Fruit fly (Drosophila melanogaster) whole organism, embryonic: ENCODE data around the gene inaF-B.
A peak's percentile ranks its signal among the peaks of the same experiment; 100 is the strongest.

Experiments used
- Aef1 ChIP-seq: fragments of 200-800 bp; sonication (Bioruptor generic); IDR thresholded peaks from 3 replicates; pipeline ENCODE4 v1.3.6; 2022; ENCODE audit warnings: missing biosample characterization, missing genetic modification characterization
- Bdp1 ChIP-seq: fragments of 200-800 bp; sonication (Bioruptor generic); optimal IDR thresholded peaks from 3 replicates; lab custom pipeline; 2016; ENCODE audit warnings: missing biosample characterization, missing genetic modification characterization
- Bgb ChIP-seq: fragments of 200-800 bp; sonication (Bioruptor generic); IDR thresholded peaks from 2 replicates; pipeline ENCODE4 v1.3.6; 2022; ENCODE audit warnings: missing biosample characterization, missing genetic modification characterization; ENCODE audit not compliant: partially characterized antibody
- CG14441 ChIP-seq: fragments of 200-800 bp; sonication (Bioruptor generic); IDR thresholded peaks from 2 replicates; pipeline ENCODE4 v1.3.6; 2022; ENCODE audit warnings: missing biosample characterization, missing genetic modification characterization
- CG15011 ChIP-seq: fragments of 200-800 bp; sonication (Bioruptor generic); optimal IDR thresholded peaks from 3 replicates; lab custom pipeline; 2018; ENCODE audit warnings: missing biosample characterization, mild to moderate bottlenecking, missing genetic modification characterization
- CG15514 ChIP-seq: fragments of 200-800 bp; sonication (Bioruptor generic); optimal IDR thresholded peaks from 3 replicates; lab custom pipeline; 2017; ENCODE audit warnings: missing biosample characterization, missing genetic modification characterization, mild to moderate bottlenecking, moderate library complexity, missing genetic modification reagents
- CG1647 ChIP-seq: fragments of 200-800 bp; sonication (Bioruptor generic); optimal IDR thresholded peaks from 3 replicates; lab custom pipeline; 2016; ENCODE audit warnings: missing biosample characterization, missing genetic modification characterization
- CG16779 ChIP-seq: fragments of 200-800 bp; sonication (Bioruptor generic); IDR thresholded peaks from 2 replicates; pipeline ENCODE4 v1.3.6; 2022; ENCODE audit warnings: missing biosample characterization, missing genetic modification characterization
- CG1792 ChIP-seq: fragments of 200-800 bp; sonication (Bioruptor generic); optimal IDR thresholded peaks from 2 replicates; lab custom pipeline; 2016; ENCODE audit warnings: missing biosample characterization, missing genetic modification characterization
- CG2712 ChIP-seq: fragments of 200-800 bp; optimal IDR thresholded peaks from 3 replicates; lab custom pipeline; 2019; ENCODE audit warnings: missing biosample characterization, mild to moderate bottlenecking, missing genetic modification characterization, moderate library complexity
- CG31224 ChIP-seq: fragments of 200-800 bp; sonication (Bioruptor generic); IDR thresholded peaks from 2 replicates; pipeline ENCODE4 v1.3.6; 2022; ENCODE audit warnings: missing biosample characterization, missing genetic modification characterization
- CG32767 ChIP-seq: fragments of 200-800 bp; sonication (Bioruptor generic); IDR thresholded peaks from 2 replicates; pipeline ENCODE4 v1.3.6; 2022; ENCODE audit warnings: missing biosample characterization, missing genetic modification characterization
- CG4282 ChIP-seq: fragments of 200-800 bp; sonication (Bioruptor generic); optimal IDR thresholded peaks from 2 replicates; lab custom pipeline; 2016; ENCODE audit warnings: missing biosample characterization, missing genetic modification characterization
- CG6254 ChIP-seq: fragments of 200-800 bp; sonication (Bioruptor generic); optimal IDR thresholded peaks from 3 replicates; lab custom pipeline; 2017; ENCODE audit warnings: mild to moderate bottlenecking, missing biosample characterization, missing genetic modification reagents, missing genetic modification characterization
- CG6765 ChIP-seq: fragments of 200-800 bp; sonication (Bioruptor generic); optimal IDR thresholded peaks from 3 replicates; lab custom pipeline; 2017; ENCODE audit warnings: missing biosample characterization, mild to moderate bottlenecking, missing genetic modification characterization
- CG6791 ChIP-seq: fragments of 200-800 bp; sonication (Bioruptor generic); IDR thresholded peaks from 3 replicates; pipeline ENCODE4 v1.3.6; 2022; ENCODE audit warnings: missing biosample characterization, missing genetic modification characterization; ENCODE audit not compliant: partially characterized antibody
- CG7786 ChIP-seq: fragments of 200-800 bp; sonication (Bioruptor generic); optimal IDR thresholded peaks from 2 replicates; lab custom pipeline; 2016; ENCODE audit warnings: missing biosample characterization, missing genetic modification characterization
- CG8089 ChIP-seq: fragments of 200-800 bp; sonication (Bioruptor generic); optimal IDR thresholded peaks from 3 replicates; lab custom pipeline; 2016; ENCODE audit warnings: missing biosample characterization, missing genetic modification characterization
- CG9797 ChIP-seq: fragments of 200-800 bp; sonication (Bioruptor generic); optimal IDR thresholded peaks from 3 replicates; lab custom pipeline; 2018; ENCODE audit warnings: missing biosample characterization, mild to moderate bottlenecking, missing genetic modification characterization
- Dip3 ChIP-seq: fragments of 200-800 bp; sonication (Bioruptor generic); optimal IDR thresholded peaks from 3 replicates; lab custom pipeline; 2016; ENCODE audit warnings: missing biosample characterization, missing genetic modification characterization
- Doc2 ChIP-seq: fragments of 200-800 bp; sonication (Bioruptor generic); IDR thresholded peaks from 2 replicates; pipeline ENCODE4 v1.3.6; 2022; ENCODE audit warnings: missing biosample characterization, missing genetic modification characterization
- Gsc ChIP-seq: fragments of 200-800 bp; sonication (Bioruptor generic); IDR thresholded peaks from 2 replicates; pipeline ENCODE4 v1.3.6; 2022; ENCODE audit warnings: missing biosample characterization, missing genetic modification characterization
- Gug ChIP-seq: fragments of 200-800 bp; sonication (Bioruptor generic); IDR thresholded peaks from 4 replicates; pipeline ENCODE4 v1.3.6; 2022; ENCODE audit warnings: missing biosample characterization, missing genetic modification characterization
- HLH54F ChIP-seq: fragments of 200-800 bp; sonication (Bioruptor generic); optimal IDR thresholded peaks from 3 replicates; lab custom pipeline; 2016; ENCODE audit warnings: missing biosample characterization, missing genetic modification characterization
- HLHmδ ChIP-seq: fragments of 200-800 bp; sonication (Bioruptor generic); optimal IDR thresholded peaks from 2 replicates; lab custom pipeline; 2018; ENCODE audit warnings: missing biosample characterization, mild to moderate bottlenecking, missing genetic modification characterization, moderate library complexity
- HmgD ChIP-seq: fragments of 200-800 bp; sonication (Bioruptor generic); optimal IDR thresholded peaks from 3 replicates; lab custom pipeline; 2016; ENCODE audit warnings: missing biosample characterization, missing genetic modification characterization
- Med ChIP-seq: fragments of 200-800 bp; sonication (Bioruptor generic); peaks from one replicate; lab custom pipeline; 2016; ENCODE audit warnings: missing biosample characterization, missing genetic modification characterization, mild to moderate bottlenecking, inconsistent platforms, moderate library complexity
- Neu2 ChIP-seq: fragments of 200-800 bp; sonication (Bioruptor generic); optimal IDR thresholded peaks from 3 replicates; lab custom pipeline; 2016; ENCODE audit warnings: missing biosample characterization, missing genetic modification characterization, borderline replicate concordance
- Oli ChIP-seq: fragments of 200-800 bp; sonication (Bioruptor generic); optimal IDR thresholded peaks from 2 replicates; lab custom pipeline; 2018; ENCODE audit warnings: missing biosample characterization, mild to moderate bottlenecking, missing genetic modification characterization, moderate library complexity
- Rfx ChIP-seq: fragments of 200-800 bp; sonication (Bioruptor generic); IDR thresholded peaks from 2 replicates; pipeline ENCODE4 v1.3.6; 2022; ENCODE audit warnings: missing biosample characterization, missing genetic modification characterization
- ase ChIP-seq: fragments of 200-800 bp; sonication (Bioruptor generic); IDR thresholded peaks from 3 replicates; pipeline ENCODE4 v1.3.6; 2022; ENCODE audit warnings: missing biosample characterization, missing genetic modification characterization
- ato ChIP-seq: fragments of 200-800 bp; sonication (Bioruptor generic); IDR thresholded peaks from 2 replicates; pipeline ENCODE4 v1.3.6; 2022; ENCODE audit warnings: missing biosample characterization, missing genetic modification characterization; ENCODE audit not compliant: partially characterized antibody
- bowl ChIP-seq: fragments of 200-800 bp; sonication (Bioruptor generic); IDR thresholded peaks from 2 replicates; pipeline ENCODE4 v1.3.6; 2022; ENCODE audit warnings: missing biosample characterization, missing genetic modification characterization
- cas ChIP-seq: fragments of 200-800 bp; sonication (Bioruptor generic); IDR thresholded peaks from 2 replicates; pipeline ENCODE4 v1.3.6; 2022; ENCODE audit warnings: missing biosample characterization, missing genetic modification characterization
- corto ChIP-seq: fragments of 200-800 bp; sonication (Bioruptor generic); optimal IDR thresholded peaks from 2 replicates; lab custom pipeline; 2016; ENCODE audit warnings: missing biosample characterization, mild to moderate bottlenecking, missing genetic modification characterization, moderate library complexity
- ewg ChIP-seq: fragments of 200-800 bp; sonication (Bioruptor generic); optimal IDR thresholded peaks from 3 replicates; lab custom pipeline; 2017; ENCODE audit warnings: mild to moderate bottlenecking, missing biosample characterization, missing genetic modification reagents, missing genetic modification characterization
- fru ChIP-seq: fragments of >200 bp; optimal IDR thresholded peaks from 2 replicates; lab custom pipeline; 2017
- grn ChIP-seq: fragments of 200-800 bp; sonication (Bioruptor generic); optimal IDR thresholded peaks from 3 replicates; lab custom pipeline; 2017; ENCODE audit warnings: missing biosample characterization, missing genetic modification characterization
- gsb-n ChIP-seq: fragments of 200-800 bp; sonication (Bioruptor generic); optimal IDR thresholded peaks from 3 replicates; lab custom pipeline; 2018; ENCODE audit warnings: missing biosample characterization, mild to moderate bottlenecking, missing genetic modification characterization
- gt ChIP-seq: fragments of 200-800 bp; sonication (Bioruptor generic); IDR thresholded peaks from 2 replicates; pipeline ENCODE4 v1.3.6; 2022; ENCODE audit warnings: missing biosample characterization, missing genetic modification characterization
- ken ChIP-seq: fragments of 200-800 bp; sonication (Bioruptor generic); IDR thresholded peaks from 3 replicates; pipeline ENCODE4 v1.3.6; 2022; ENCODE audit warnings: missing biosample characterization, missing genetic modification characterization
- knrl ChIP-seq: fragments of 200-800 bp; sonication (Bioruptor generic); IDR thresholded peaks from 3 replicates; pipeline ENCODE4 v1.3.6; 2022; ENCODE audit warnings: missing biosample characterization, missing genetic modification characterization; ENCODE audit not compliant: partially characterized antibody
- lov ChIP-seq, 2 experiments: fragments of 200-800 bp in 1 of 2; fragments of >200 bp in 1 of 2; sonication (Bioruptor generic) in 1 of 2; IDR thresholded peaks in 1 of 2; optimal IDR thresholded peaks in 1 of 2; 2 replicates in 1 of 2; 3 replicates in 1 of 2; pipeline versions ENCODE4 v1.3.6 to Lab custom; 2017 to 2022; ENCODE audit warnings: missing biosample characterization in 1 of 2, missing genetic modification characterization in 1 of 2
- luna ChIP-seq: fragments of 200-800 bp; sonication (Bioruptor generic); optimal IDR thresholded peaks from 2 replicates; lab custom pipeline; 2016; ENCODE audit warnings: missing biosample characterization, missing genetic modification characterization
- pfk ChIP-seq: fragments of 200-800 bp; sonication (Bioruptor generic); optimal IDR thresholded peaks from 2 replicates; lab custom pipeline; 2018; ENCODE audit warnings: missing biosample characterization, mild to moderate bottlenecking, missing genetic modification characterization, moderate library complexity
- sim ChIP-seq: fragments of 200-800 bp; sonication (Bioruptor generic); IDR thresholded peaks from 2 replicates; pipeline ENCODE4 v1.3.6; 2022; ENCODE audit warnings: missing biosample characterization, missing genetic modification characterization
- slp2 ChIP-seq: fragments of 200-800 bp; sonication (Bioruptor generic); optimal IDR thresholded peaks from 2 replicates; lab custom pipeline; 2016; ENCODE audit warnings: missing biosample characterization, missing genetic modification characterization
- so ChIP-seq: fragments of 200-800 bp; sonication (Bioruptor generic); IDR thresholded peaks from 3 replicates; pipeline ENCODE4 v1.3.6; 2022; ENCODE audit warnings: missing biosample characterization, missing genetic modification characterization
- tap ChIP-seq: fragments of 200-800 bp; optimal IDR thresholded peaks from 3 replicates; lab custom pipeline; 2019; ENCODE audit warnings: missing biosample characterization, mild to moderate bottlenecking, missing genetic modification characterization, moderate library complexity
- usp ChIP-seq: fragments of >200 bp; optimal IDR thresholded peaks from 2 replicates; lab custom pipeline; 2017; ENCODE audit warnings: missing biosample characterization, missing genetic modification characterization
- z ChIP-seq: fragments of 200-800 bp; sonication (Bioruptor generic); IDR thresholded peaks from 3 replicates; pipeline ENCODE4 v1.3.6; 2022; ENCODE audit warnings: missing biosample characterization, missing genetic modification characterization

inaF-B gene

DNA sequence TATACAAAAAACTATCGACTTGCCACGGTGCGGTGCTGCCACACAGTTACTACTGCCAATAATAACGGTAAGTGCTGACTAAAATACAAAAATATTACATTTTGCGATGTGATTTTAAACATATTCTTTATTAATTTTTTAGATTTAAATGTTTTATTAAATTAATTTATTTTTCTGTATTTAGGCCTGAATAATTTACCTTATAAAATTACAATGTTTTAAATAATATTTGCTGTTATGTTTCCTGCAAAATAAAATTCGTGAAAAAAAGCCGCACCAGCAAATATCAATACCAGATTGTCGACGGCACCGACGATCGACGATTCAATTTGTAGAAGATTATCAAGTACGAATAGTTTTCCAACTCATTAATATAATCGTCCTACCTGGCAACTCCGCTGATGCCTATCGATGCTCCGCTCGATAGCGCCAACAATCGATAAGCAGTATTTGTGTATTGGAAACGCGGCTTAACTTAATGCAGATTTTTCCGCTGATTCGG is 54.0 kb downstream of the inaF-B start, which contains the start of the genes Vlet and bif (continued):
- peak; percentile 38 for TF ChIP-seq tap (tag; lab: Kevin White, UChicago)
- TF ChIP-seq CG32767 (GFP tag; lab: Robert Waterston, UW) = no peak
- TF ChIP-seq grn (GFP tag; lab: Kevin White, UChicago) = no peak
- peak; percentile 40 for TF ChIP-seq gsb-n (tag; lab: Kevin White, UChicago)
- TF ChIP-seq knrl (GFP tag; lab: Robert Waterston, UW) = peak; percentile 50; the same call in 2 of the 3 replicates
- peak; percentile 61 for TF ChIP-seq Bgb (GFP tag; lab: Robert Waterston, UW)
- no peak for TF ChIP-seq CG9797
- TF ChIP-seq HLHmδ (GFP tag; lab: Kevin White, UChicago) = no peak
- TF ChIP-seq luna = no peak
- no peak for TF ChIP-seq CG16779 (GFP tag; lab: Robert Waterston, UW)
- TF ChIP-seq Aef1 (GFP tag; lab: Robert Waterston, UW) = peak; percentile 38; the same call in 1 of the 3 replicates
- TF ChIP-seq Oli (tag; lab: Kevin White, UChicago) = peak; percentile 58
- TF ChIP-seq CG1647 = peak; percentile 49
- no peak for TF ChIP-seq fru (lab: Kevin White, UChicago)
- TF ChIP-seq pfk (GFP tag; lab: Kevin White, UChicago) = no peak
- TF ChIP-seq CG6254 = peak; percentile 9
- TF ChIP-seq bowl (GFP tag; lab: Robert Waterston, UW) = no peak
- no peak for TF ChIP-seq corto (GFP tag; lab: Kevin White, UChicago)
- TF ChIP-seq HmgD (GFP tag; lab: Kevin White, UChicago) = no peak
- TF ChIP-seq CG6765 = peak; percentile 28
- no peak for TF ChIP-seq Doc2
- TF ChIP-seq CG8089 = no peak
- peak; percentile 29; the same call in 2 of the 4 replicates for TF ChIP-seq Gug (GFP tag; lab: Robert Waterston, UW)
- TF ChIP-seq Dip3 (GFP tag; lab: Kevin White, UChicago) = peak; percentile 11
- no peak for TF ChIP-seq so (GFP tag; lab: Robert Waterston, UW)
- TF ChIP-seq usp (GFP tag; lab: Kevin White, UChicago) = no peak
- peak; percentile 23 for TF ChIP-seq CG15011 (GFP tag; lab: Kevin White, UChicago)
- TF ChIP-seq CG31224 (GFP tag; lab: Robert Waterston, UW) = no peak
- TF ChIP-seq ato (GFP tag; lab: Robert Waterston, UW) = 0 out of 2 replicates have a peak, but pooled peaks have one; percentile 49
- TF ChIP-seq cas (GFP tag; lab: Robert Waterston, UW) = no peak
- TF ChIP-seq Bdp1 (GFP tag; lab: Kevin White, UChicago) = peak; percentile 23
- no peak for TF ChIP-seq slp2 (GFP tag; lab: Kevin White, UChicago)
- no peak for TF ChIP-seq sim (GFP tag; lab: Robert Waterston, UW)
- peak; percentile 7 for TF ChIP-seq CG1792 (GFP tag; lab: Kevin White, UChicago)
- TF ChIP-seq CG15514 (GFP tag; lab: Kevin White, UChicago) = peak; percentile 62
- TF ChIP-seq ken (GFP tag; lab: Robert Waterston, UW) = peak; percentile 50; the same call in 1 of the 3 replicates
- peak; percentile 53 for TF ChIP-seq HLH54F (GFP tag; lab: Kevin White, UChicago)
- peak; percentile 67 for TF ChIP-seq Rfx (GFP tag; lab: Robert Waterston, UW)
- TF ChIP-seq ewg = peak; percentile 50
- peak; percentile 74 for TF ChIP-seq CG6791 (GFP tag; lab: Robert Waterston, UW)
- TF ChIP-seq z (GFP tag; lab: Robert Waterston, UW) = no peak
- peak; percentile 5 for TF ChIP-seq CG7786
- no peak for TF ChIP-seq Gsc
- no peak for TF ChIP-seq Neu2 (GFP tag; lab: Kevin White, UChicago)
- TF ChIP-seq lov (optimal IDR thresholded peaks at IDR 0.05; lab: Kevin White, UChicago) = no peak
- 0 out of 3 replicates have a peak, but pooled peaks have one; percentile 9 for TF ChIP-seq lov (GFP tag; IDR thresholded peaks at IDR 0.05; lab: Robert Waterston, UW)
- TF ChIP-seq gt (GFP tag; lab: Robert Waterston, UW) = 0 out of 2 replicates have a peak, but pooled peaks have one; percentile 31
- TF ChIP-seq CG14441 = peak; percentile 43; the same call in 1 of the 2 replicates
- 0 out of 3 replicates have a peak, but pooled peaks have one; percentile 30 for TF ChIP-seq ase (GFP tag; lab: Robert Waterston, UW)
- no peak for TF ChIP-seq CG4282 (GFP tag; lab: Kevin White, UChicago)
- peak; percentile 80 for TF ChIP-seq CG2712 (tag; lab: Kevin White, UChicago)
- peak; percentile 85 for TF ChIP-seq Med
